Fruit fly (Drosophila melanogaster) whole organism, prepupa: ENCODE measurements around the gene Icmt.

ENCODE experiments used
- CG10631 ChIP-seq: fragments of 200-800 bp; sonication (Bioruptor generic); optimal IDR thresholded peaks from 2 replicates; lab custom pipeline; 2016; ENCODE audit warnings: missing biosample characterization, missing genetic modification characterization
- CG11294 ChIP-seq: fragments of 200-800 bp; sonication (Bioruptor generic); IDR thresholded peaks from 2 replicates; pipeline ENCODE4 v1.3.6; 2022; ENCODE audit warnings: missing biosample characterization, missing genetic modification characterization
- CG11762 ChIP-seq: fragments of 200-800 bp; sonication (Bioruptor generic); optimal IDR thresholded peaks from 3 replicates; lab custom pipeline; 2016; ENCODE audit warnings: missing biosample characterization, missing genetic modification characterization; ENCODE audit not compliant: insufficient read depth
- CG15336 ChIP-seq: fragments of 200-800 bp; sonication (Bioruptor generic); IDR thresholded peaks from 2 replicates; pipeline ENCODE4 v1.3.6; 2022; ENCODE audit warnings: missing biosample characterization, missing genetic modification characterization
- CG16779 ChIP-seq: fragments of 200-800 bp; sonication (Bioruptor generic); optimal IDR thresholded peaks from 3 replicates; lab custom pipeline; 2017; ENCODE audit warnings: missing biosample characterization, mild to moderate bottlenecking, missing genetic modification characterization
- CG32006 ChIP-seq: fragments of 200-800 bp; sonication (Bioruptor generic); optimal IDR thresholded peaks from 3 replicates; lab custom pipeline; 2017; ENCODE audit warnings: missing biosample characterization, mild to moderate bottlenecking, missing genetic modification characterization
- CG3919 ChIP-seq: fragments of 200-800 bp; sonication (Bioruptor generic); optimal IDR thresholded peaks from 3 replicates; lab custom pipeline; 2016; ENCODE audit warnings: missing biosample characterization, missing genetic modification characterization
- CG4318 ChIP-seq: fragments of 200-800 bp; sonication (Bioruptor generic); optimal IDR thresholded peaks from 3 replicates; lab custom pipeline; 2017; ENCODE audit warnings: missing biosample characterization, mild to moderate bottlenecking, missing genetic modification characterization
- CG6163 ChIP-seq: fragments of 200-800 bp; sonication (Bioruptor generic); IDR thresholded peaks from 3 replicates; pipeline ENCODE4 v1.3.6; 2022; ENCODE audit warnings: missing biosample characterization, missing genetic modification characterization
- CG6276 ChIP-seq: fragments of 200-800 bp; sonication (Bioruptor generic); optimal IDR thresholded peaks from 2 replicates; lab custom pipeline; 2017; ENCODE audit warnings: missing biosample characterization, mild to moderate bottlenecking, missing genetic modification characterization
- CG6792 ChIP-seq: fragments of 200-800 bp; sonication (Bioruptor generic); optimal IDR thresholded peaks from 3 replicates; lab custom pipeline; 2016; ENCODE audit warnings: missing biosample characterization, missing genetic modification characterization
- CG6808 ChIP-seq: fragments of 200-800 bp; sonication (Bioruptor generic); optimal IDR thresholded peaks from 3 replicates; lab custom pipeline; 2017; ENCODE audit warnings: missing biosample characterization, missing genetic modification characterization, mild to moderate bottlenecking, moderate library complexity, missing genetic modification reagents
- CG7368 ChIP-seq: fragments of 200-800 bp; sonication (Bioruptor generic); optimal IDR thresholded peaks from 3 replicates; lab custom pipeline; 2016; ENCODE audit warnings: missing biosample characterization, missing genetic modification characterization
- CG8119 ChIP-seq: fragments of 200-800 bp; sonication (Bioruptor generic); IDR thresholded peaks from 3 replicates; pipeline ENCODE4 v1.3.6; 2022; ENCODE audit warnings: missing biosample characterization, missing genetic modification characterization
- CG8319 ChIP-seq: fragments of 200-800 bp; sonication (Bioruptor generic); optimal IDR thresholded peaks from 3 replicates; lab custom pipeline; 2016; ENCODE audit warnings: missing biosample characterization, missing genetic modification characterization
- CG8632 ChIP-seq: fragments of 200-800 bp; sonication (Bioruptor generic); optimal IDR thresholded peaks from 3 replicates; lab custom pipeline; 2016; ENCODE audit warnings: missing biosample characterization, missing genetic modification characterization
- CG9139 ChIP-seq: fragments of 200-800 bp; sonication (Bioruptor generic); optimal IDR thresholded peaks from 3 replicates; lab custom pipeline; 2017; ENCODE audit warnings: missing biosample characterization, mild to moderate bottlenecking, missing genetic modification characterization
- Eip75B ChIP-seq: fragments of 200-800 bp; sonication (Bioruptor generic); optimal IDR thresholded peaks from 3 replicates; lab custom pipeline; 2016; ENCODE audit warnings: missing biosample characterization, missing genetic modification characterization
- Eip78C ChIP-seq: fragments of 200-800 bp; sonication (Bioruptor generic); peaks from one replicate; lab custom pipeline; 2016; ENCODE audit warnings: missing biosample characterization, missing genetic modification characterization
- Eip93F ChIP-seq: fragments of 200-800 bp; sonication (Bioruptor generic); optimal IDR thresholded peaks from 2 replicates; lab custom pipeline; 2016; ENCODE audit warnings: missing biosample characterization, mild to moderate bottlenecking, missing genetic modification characterization
- Ets21C ChIP-seq: fragments of 200-800 bp; sonication (Bioruptor generic); optimal IDR thresholded peaks from 3 replicates; lab custom pipeline; 2016; ENCODE audit warnings: missing biosample characterization, missing genetic modification characterization
- Ets96B ChIP-seq: fragments of 200-800 bp; optimal IDR thresholded peaks from 2 replicates; lab custom pipeline; 2019; ENCODE audit warnings: missing biosample characterization, mild to moderate bottlenecking, missing genetic modification characterization, moderate library complexity
- Gug ChIP-seq: fragments of 200-800 bp; sonication (Bioruptor generic); IDR thresholded peaks from 2 replicates; pipeline ENCODE4 v1.3.6; 2022; ENCODE audit warnings: missing biosample characterization, missing genetic modification characterization
- Hr38 ChIP-seq: sonication (Bioruptor generic); optimal IDR thresholded peaks from 2 replicates; lab custom pipeline; 2016; ENCODE audit warnings: missing biosample characterization, missing genetic modification characterization
- Hr39 ChIP-seq: fragments of 200-800 bp; sonication (Bioruptor generic); optimal IDR thresholded peaks from 2 replicates; lab custom pipeline; 2016; ENCODE audit warnings: missing biosample characterization, missing genetic modification characterization
- Met ChIP-seq: fragments of 200-800 bp; sonication (Bioruptor generic); optimal IDR thresholded peaks from 3 replicates; lab custom pipeline; 2016; ENCODE audit warnings: missing biosample characterization, missing genetic modification characterization
- OdsH ChIP-seq: fragments of 200-800 bp; sonication (Bioruptor generic); optimal IDR thresholded peaks from 3 replicates; lab custom pipeline; 2016; ENCODE audit warnings: missing biosample characterization, missing genetic modification characterization
- Smox ChIP-seq: fragments of 200-800 bp; sonication (Bioruptor generic); optimal IDR thresholded peaks from 3 replicates; lab custom pipeline; 2016; ENCODE audit warnings: missing biosample characterization, missing genetic modification characterization
- Sox15 ChIP-seq: fragments of 200-800 bp; sonication (Bioruptor generic); optimal IDR thresholded peaks from 3 replicates; lab custom pipeline; 2016; ENCODE audit warnings: missing biosample characterization, missing genetic modification characterization
- achi ChIP-seq: fragments of 200-800 bp; sonication (Bioruptor generic); optimal IDR thresholded peaks from 3 replicates; lab custom pipeline; 2016; ENCODE audit warnings: missing biosample characterization, missing genetic modification characterization
- acj6 ChIP-seq: fragments of 200-800 bp; sonication (Bioruptor generic); optimal IDR thresholded peaks from 3 replicates; lab custom pipeline; 2016; ENCODE audit warnings: missing biosample characterization, missing genetic modification characterization
- cyc ChIP-seq: fragments of 200-800 bp; sonication (Bioruptor generic); optimal IDR thresholded peaks from 3 replicates; lab custom pipeline; 2016; ENCODE audit warnings: missing biosample characterization, missing genetic modification characterization
- dsx ChIP-seq: fragments of 200-800 bp; optimal IDR thresholded peaks from 3 replicates; lab custom pipeline; 2019; ENCODE audit warnings: missing biosample characterization, mild to moderate bottlenecking, missing genetic modification characterization, moderate library complexity; ENCODE audit not compliant: poor library complexity, severe bottlenecking
- lz ChIP-seq: fragments of 200-800 bp; sonication (Bioruptor generic); optimal IDR thresholded peaks from 3 replicates; lab custom pipeline; 2016; ENCODE audit warnings: missing biosample characterization, missing genetic modification characterization
- net ChIP-seq: fragments of 200-800 bp; sonication (Bioruptor generic); optimal IDR thresholded peaks from 3 replicates; lab custom pipeline; 2016; ENCODE audit warnings: missing biosample characterization, missing genetic modification characterization
- pdm3 ChIP-seq: fragments of 200-800 bp; sonication (Bioruptor generic); optimal IDR thresholded peaks from 3 replicates; lab custom pipeline; 2016; ENCODE audit warnings: missing biosample characterization, missing genetic modification characterization
- spab ChIP-seq: fragments of 200-800 bp; sonication (Bioruptor generic); optimal IDR thresholded peaks from 2 replicates; lab custom pipeline; 2017; ENCODE audit warnings: missing biosample characterization, mild to moderate bottlenecking, missing genetic modification characterization, missing genetic modification reagents
- ss ChIP-seq, 2 experiments: fragments of 200-800 bp; sonication (Bioruptor generic); optimal IDR thresholded peaks; 2 replicates in 1 of 2; 3 replicates in 1 of 2; lab custom pipeline; 2017 to 2018; ENCODE audit warnings: mild to moderate bottlenecking in 2 of 2, missing biosample characterization in 2 of 2, missing genetic modification characterization in 2 of 2, moderate library complexity in 1 of 2
- topi ChIP-seq: fragments of 200-800 bp; sonication (Bioruptor generic); optimal IDR thresholded peaks from 3 replicates; lab custom pipeline; 2016; ENCODE audit warnings: missing biosample characterization, missing genetic modification characterization
- vri ChIP-seq: fragments of 200-800 bp; sonication (Bioruptor generic); optimal IDR thresholded peaks from 3 replicates; lab custom pipeline; 2016; ENCODE audit warnings: missing biosample characterization, mild to moderate bottlenecking, missing genetic modification characterization

Icmt gene

dm6 chr3L:13032085-13032914 lies 14.2 kb downstream of the Icmt start (continued):
- TF ChIP-seq CG11762 (GFP tag; lab: Kevin White, UChicago) (no peak), topi (peak; percentile 35), cyc (GFP tag; lab: Kevin White, UChicago) (no peak), pdm3 (GFP tag; lab: Kevin White, UChicago) (peak; percentile 33), CG6792 (peak; percentile 11), CG3919 (GFP tag; lab: Kevin White, UChicago) (peak; percentile 21), Ets21C (GFP tag; lab: Kevin White, UChicago) (no peak), Met (peak; percentile 10), CG8319 (GFP tag; lab: Kevin White, UChicago) (no peak), Eip75B (GFP tag; lab: Kevin White, UChicago) (peak; percentile 6), acj6 (GFP tag; lab: Kevin White, UChicago) (peak; percentile 41), net (GFP tag; lab: Kevin White, UChicago) (no peak), CG6808 (GFP tag; lab: Kevin White, UChicago) (no peak)
- TF ChIP-seq, all 60 proteins: peak for 25

- TF ChIP-seq CG10631 (GFP tag; lab: Kevin White, UChicago) (peak; percentile 11), topi (no peak)
Observed at dm6 chr3L:13032915-13033282, 14.8 kb downstream of the Icmt start.

- TF ChIP-seq CG32006 (no peak), Sox15 (no peak), lz (GFP tag; lab: Kevin White, UChicago) (no peak), CG16779 (tag; lab: Kevin White, UChicago) (no peak), cyc (GFP tag; lab: Kevin White, UChicago) (no peak), CG11294 (GFP tag; lab: Robert Waterston, UW) (no peak), CG8319 (GFP tag; lab: Kevin White, UChicago) (no peak), CG4318 (GFP tag; lab: Kevin White, UChicago) (no peak), dsx (no peak), achi (GFP tag; lab: Kevin White, UChicago) (no peak), OdsH (GFP tag; lab: Kevin White, UChicago) (no peak), Ets21C (GFP tag; lab: Kevin White, UChicago) (no peak), Eip78C (GFP tag; lab: Kevin White, UChicago) (no peak), CG8632 (GFP tag; lab: Kevin White, UChicago) (no peak), Smox (GFP tag; lab: Kevin White, UChicago) (no peak), vri (GFP tag; lab: Kevin White, UChicago) (no peak)
Observed at dm6 chr3L:13033361-13033760, 15.3 kb downstream of the Icmt start.

dm6 chr3L:13036706-13037457 lies 18.8 kb downstream of the Icmt start, which contains the start of gene Srrm1:
Gene Srrm1, plus strand, starts transcription at chr3L:13036821.
- TF ChIP-seq Hr39, result peak; percentile 10
- peak; percentile 24 for TF ChIP-seq cyc (GFP tag; lab: Kevin White, UChicago)
- TF ChIP-seq achi (GFP tag; lab: Kevin White, UChicago), result no peak
- TF ChIP-seq CG6808 (GFP tag; lab: Kevin White, UChicago), result no peak
- no peak for TF ChIP-seq Ets96B (tag; lab: Kevin White, UChicago)
- peak in 1 of 2 experiments; percentile 8 for TF ChIP-seq ss (GFP tag; optimal IDR thresholded peaks at IDR 0.05; lab: Kevin White, UChicago)
- TF ChIP-seq Ets21C (GFP tag; lab: Kevin White, UChicago), result no peak
- TF ChIP-seq Eip93F (GFP tag; lab: Kevin White, UChicago), result no peak
- no peak for TF ChIP-seq CG8119 (GFP tag; lab: Robert Waterston, UW)
- TF ChIP-seq Gug (GFP tag; lab: Robert Waterston, UW), result no peak
- TF ChIP-seq Met, result peak; percentile 15
- TF ChIP-seq topi, result peak; percentile 21
- no peak for TF ChIP-seq Hr38
- TF ChIP-seq CG6163 (GFP tag; lab: Robert Waterston, UW), result no peak
- no peak for TF ChIP-seq CG8632 (GFP tag; lab: Kevin White, UChicago)
- no peak for TF ChIP-seq Smox (GFP tag; lab: Kevin White, UChicago)
- no peak for TF ChIP-seq CG10631 (GFP tag; lab: Kevin White, UChicago)
- 0 out of 2 replicates have a peak, but pooled peaks have one; percentile 13 for TF ChIP-seq CG15336
- TF ChIP-seq vri (GFP tag; lab: Kevin White, UChicago), result no peak
- no peak for TF ChIP-seq Eip75B (GFP tag; lab: Kevin White, UChicago)
- TF ChIP-seq spab (GFP tag; lab: Kevin White, UChicago), result no peak
- TF ChIP-seq CG6276 (GFP tag; lab: Kevin White, UChicago), result no peak
- no peak for TF ChIP-seq CG4318 (GFP tag; lab: Kevin White, UChicago)
- TF ChIP-seq net (GFP tag; lab: Kevin White, UChicago), result no peak
- TF ChIP-seq CG9139 (GFP tag; lab: Kevin White, UChicago), result no peak
- TF ChIP-seq CG11294 (GFP tag; lab: Robert Waterston, UW), result no peak
- no peak for TF ChIP-seq CG7368 (GFP tag; lab: Kevin White, UChicago)
- no peak for TF ChIP-seq OdsH (GFP tag; lab: Kevin White, UChicago)
